Fruit fly (Drosophila melanogaster) whole organism, wandering third instar larva: ENCODE results near the gene CG33080.

Source experiments
- CG32264 ChIP-seq: fragments of 200-800 bp; sonication (Bioruptor generic); optimal IDR thresholded peaks from 2 replicates; lab custom pipeline; 2016; ENCODE audit warnings: missing biosample characterization, missing genetic modification characterization
- CG9705 ChIP-seq: fragments of 200-800 bp; sonication (Bioruptor generic); optimal IDR thresholded peaks from 2 replicates; lab custom pipeline; 2018; ENCODE audit warnings: missing biosample characterization, mild to moderate bottlenecking, missing genetic modification characterization
- Dfd ChIP-seq: fragments of >200 bp; optimal IDR thresholded peaks from 2 replicates; lab custom pipeline; 2017; ENCODE audit warnings: missing biosample characterization, missing genetic modification characterization
- Dif ChIP-seq: fragments of 200-275, 200-300 bp; sonication (Bioruptor generic); optimal IDR thresholded peaks from 2 replicates; lab custom pipeline; 2018; ENCODE audit warnings: missing biosample characterization, missing genetic modification characterization; ENCODE audit not compliant: partially characterized antibody
- GATAd ChIP-seq: sonication (Bioruptor generic); optimal IDR thresholded peaks from 2 replicates; lab custom pipeline; 2016; ENCODE audit warnings: missing biosample characterization, missing genetic modification characterization
- HLH106 ChIP-seq: fragments of 200-800 bp; optimal IDR thresholded peaks from 3 replicates; lab custom pipeline; 2019; ENCODE audit warnings: missing biosample characterization, mild to moderate bottlenecking, missing genetic modification characterization, moderate library complexity
- Hnf4 ChIP-seq: fragments of 200-800 bp; sonication (Bioruptor generic); optimal IDR thresholded peaks from 2 replicates; lab custom pipeline; 2016; ENCODE audit warnings: missing biosample characterization, mild to moderate bottlenecking, missing genetic modification characterization
- Hr83 ChIP-seq: fragments of 200-300 bp; sonication (Bioruptor generic); optimal IDR thresholded peaks from 2 replicates; lab custom pipeline; 2016; ENCODE audit warnings: missing biosample characterization, mild to moderate bottlenecking, missing genetic modification characterization, moderate library complexity; ENCODE audit not compliant: poor library complexity, severe bottlenecking
- Jra ChIP-seq: sonication (Bioruptor generic); optimal IDR thresholded peaks from 2 replicates; lab custom pipeline; 2016; ENCODE audit warnings: missing biosample characterization, missing genetic modification characterization
- Mio ChIP-seq: sonication (Bioruptor generic); optimal IDR thresholded peaks from 2 replicates; lab custom pipeline; 2016; ENCODE audit warnings: missing biosample characterization, missing genetic modification characterization
- Myc ChIP-seq: fragments of >200 bp; optimal IDR thresholded peaks from 2 replicates; lab custom pipeline; 2017
- N ChIP-seq: fragments of >200 bp; optimal IDR thresholded peaks from 2 replicates; lab custom pipeline; 2018; ENCODE audit warnings: missing biosample characterization, missing external identifiers, missing genetic modification characterization
- OdsH ChIP-seq: fragments of 200-800 bp; sonication (Bioruptor generic); optimal IDR thresholded peaks from 2 replicates; lab custom pipeline; 2016; ENCODE audit warnings: missing biosample characterization, mild to moderate bottlenecking, missing genetic modification characterization
- Rel ChIP-seq, 2 experiments: fragments of 200-800 bp; sonication (Bioruptor generic) in 1 of 2; optimal IDR thresholded peaks; 2 replicates in 1 of 2; 3 replicates in 1 of 2; lab custom pipeline; 2016 to 2019; ENCODE audit warnings: mild to moderate bottlenecking in 2 of 2, missing biosample characterization in 2 of 2, missing genetic modification characterization in 2 of 2, moderate library complexity in 1 of 2
- Sp1 ChIP-seq: fragments of 200-800 bp; sonication (Bioruptor generic); optimal IDR thresholded peaks from 3 replicates; lab custom pipeline; 2019; ENCODE audit warnings: missing biosample characterization, mild to moderate bottlenecking, missing genetic modification characterization, moderate library complexity
- Vsx2 ChIP-seq: fragments of 200-300, 225-300 bp; sonication (Bioruptor generic); optimal IDR thresholded peaks from 2 replicates; lab custom pipeline; 2018; ENCODE audit warnings: missing biosample characterization, missing genetic modification characterization; ENCODE audit not compliant: partially characterized antibody
- br ChIP-seq: fragments of 200-800 bp; sonication (Bioruptor generic); optimal IDR thresholded peaks from 2 replicates; lab custom pipeline; 2016; ENCODE audit warnings: missing biosample characterization, missing genetic modification characterization
- brk ChIP-seq: fragments of 200-800 bp; sonication (Bioruptor generic); optimal IDR thresholded peaks from 2 replicates; lab custom pipeline; 2016; ENCODE audit warnings: missing biosample characterization, mild to moderate bottlenecking, missing genetic modification characterization
- dl ChIP-seq, 2 experiments: fragments of 175-275, 200-275 bp in 1 of 2; fragments of 200-275 bp in 1 of 2; sonication (Bioruptor generic); optimal IDR thresholded peaks; lab custom pipeline; 2018; ENCODE audit warnings: mild to moderate bottlenecking in 2 of 2, missing biosample characterization in 2 of 2, missing genetic modification characterization in 2 of 2, moderate library complexity in 2 of 2; ENCODE audit not compliant: partially characterized antibody in 2 of 2, insufficient read depth in 1 of 2
- dmrt93B ChIP-seq: fragments of 200-800 bp; sonication (Bioruptor generic); optimal IDR thresholded peaks from 2 replicates; lab custom pipeline; 2018; ENCODE audit warnings: missing biosample characterization, mild to moderate bottlenecking, missing genetic modification characterization
- dsf ChIP-seq: sonication (Bioruptor generic); optimal IDR thresholded peaks from 2 replicates; lab custom pipeline; 2016; ENCODE audit warnings: missing biosample characterization, missing genetic modification characterization, borderline replicate concordance
- ey ChIP-seq: fragments of 200-800 bp; sonication (Bioruptor generic); optimal IDR thresholded peaks from 2 replicates; lab custom pipeline; 2016; ENCODE audit warnings: missing biosample characterization, missing genetic modification characterization
- foxo ChIP-seq, 2 experiments: fragments of 200-800 bp; sonication (Bioruptor generic); optimal IDR thresholded peaks; 2 replicates in 1 of 2; 3 replicates in 1 of 2; lab custom pipeline; 2016 to 2017; ENCODE audit warnings: missing biosample characterization in 2 of 2, missing genetic modification characterization in 2 of 2
- fru ChIP-seq: fragments of 200-800 bp; sonication (Bioruptor generic); optimal IDR thresholded peaks from 3 replicates; lab custom pipeline; 2016; ENCODE audit warnings: missing biosample characterization, mild to moderate bottlenecking, missing genetic modification characterization
- h ChIP-seq: fragments of 200-800 bp; sonication (Bioruptor generic); optimal IDR thresholded peaks from 3 replicates; lab custom pipeline; 2016; ENCODE audit warnings: missing biosample characterization, mild to moderate bottlenecking, missing genetic modification characterization
- jim ChIP-seq: fragments of 175-275, 200-325 bp; sonication (Bioruptor generic); optimal IDR thresholded peaks from 2 replicates; lab custom pipeline; 2016; ENCODE audit warnings: missing biosample characterization, mild to moderate bottlenecking, missing genetic modification characterization
- pan ChIP-seq: fragments of >200 bp; optimal IDR thresholded peaks from 2 replicates; lab custom pipeline; 2017
- psq ChIP-seq: fragments of 200-800 bp; sonication (Bioruptor generic); optimal IDR thresholded peaks from 3 replicates; lab custom pipeline; 2017; ENCODE audit warnings: missing biosample characterization, mild to moderate bottlenecking, missing genetic modification characterization, moderate library complexity
- rgr ChIP-seq: fragments of 200-800 bp; sonication (Bioruptor generic); optimal IDR thresholded peaks from 3 replicates; lab custom pipeline; 2016; ENCODE audit warnings: missing biosample characterization, mild to moderate bottlenecking, missing genetic modification characterization
- sage ChIP-seq: fragments of 200-800 bp; sonication (Bioruptor generic); optimal IDR thresholded peaks from 2 replicates; lab custom pipeline; 2016; ENCODE audit warnings: missing biosample characterization, mild to moderate bottlenecking, missing genetic modification characterization
- sv ChIP-seq: fragments of 200-800 bp; sonication (Bioruptor generic); optimal IDR thresholded peaks from 3 replicates; lab custom pipeline; 2016; ENCODE audit warnings: missing biosample characterization, missing genetic modification characterization
- tai ChIP-seq: sonication (Bioruptor generic); optimal IDR thresholded peaks from 2 replicates; lab custom pipeline; 2016; ENCODE audit warnings: missing biosample characterization, missing genetic modification characterization
- usp ChIP-seq: fragments of >200 bp; optimal IDR thresholded peaks from 2 replicates; lab custom pipeline; 2017; ENCODE audit warnings: missing biosample characterization, missing genetic modification characterization
- woc ChIP-seq: sonication (Bioruptor generic); optimal IDR thresholded peaks from 2 replicates; lab custom pipeline; 2016; ENCODE audit warnings: missing biosample characterization, mild to moderate bottlenecking, missing genetic modification characterization

Gene CG33080

DNA sequence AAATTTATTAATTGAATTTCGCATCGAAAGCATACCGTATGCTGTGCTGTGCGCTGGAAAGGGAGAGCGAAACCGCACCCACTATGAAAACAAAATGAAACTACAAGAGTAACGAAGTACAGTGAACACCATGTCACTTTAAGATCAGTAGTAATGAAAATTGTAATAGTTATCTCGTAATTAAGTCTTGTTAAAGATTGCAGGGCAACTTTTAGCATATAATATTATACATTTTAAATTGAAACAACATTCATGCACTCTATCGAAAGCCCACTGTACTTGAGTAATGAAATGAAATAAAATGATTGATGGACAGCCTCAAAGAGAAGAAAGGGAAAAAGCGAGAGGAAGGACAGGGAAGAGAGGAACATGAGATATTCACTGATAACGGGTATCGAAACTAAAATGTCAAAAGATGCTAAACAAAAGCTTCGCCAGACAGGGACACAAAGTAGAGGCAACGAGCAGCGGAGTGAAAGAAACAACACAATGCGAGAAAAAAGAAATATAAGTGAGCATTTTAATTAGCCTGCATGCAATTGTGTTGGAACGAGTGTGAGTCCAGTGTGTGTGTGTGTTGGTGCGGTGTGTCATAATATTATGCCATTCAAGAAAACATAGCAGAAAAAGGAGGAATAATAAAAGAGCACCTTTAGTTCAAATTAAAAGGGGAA lies 17.8 kb upstream of the CG33080 start:
- TF ChIP-seq CG32264 (GFP tag; lab: Kevin White, UChicago) (peak; percentile 48), GATAd (GFP tag; lab: Kevin White, UChicago) (no peak), Rel (GFP tag; optimal IDR thresholded peaks at IDR 0.05; lab: Kevin White, UChicago) (no peak), Rel (tag; optimal IDR thresholded peaks at IDR 0.05; lab: Kevin White, UChicago) (peak; percentile 16), ey (GFP tag; lab: Kevin White, UChicago) (peak; percentile 88), Hnf4 (GFP tag; lab: Kevin White, UChicago) (peak; percentile 89), Mio (GFP tag; lab: Kevin White, UChicago) (no peak), tai (GFP tag; lab: Kevin White, UChicago) (no peak), dl (GFP tag; optimal IDR thresholded peaks at IDR 0.05; lab: Kevin White, UChicago; ENCODE audit: insufficient read depth in 1 of 2, partially characterized antibody in 2 of 2) (no peak), dmrt93B (GFP tag; lab: Kevin White, UChicago) (peak; percentile 66), usp (GFP tag; lab: Kevin White, UChicago) (no peak), br (peak; percentile 88), pan (lab: Kevin White, UChicago) (no peak), dsf (GFP tag; lab: Kevin White, UChicago) (peak; percentile 18), Dif (GFP tag; lab: Kevin White, UChicago) (no peak), h (peak; percentile 91), Hr83 (GFP tag; lab: Kevin White, UChicago) (peak; percentile 52), jim (GFP tag; lab: Kevin White, UChicago) (no peak), sage (GFP tag; lab: Kevin White, UChicago) (peak; percentile 43), Vsx2 (GFP tag; lab: Kevin White, UChicago) (peak; percentile 82), Jra (GFP tag; lab: Kevin White, UChicago) (peak; percentile 67), Dfd (GFP tag; lab: Kevin White, UChicago) (no peak), sv (GFP tag; lab: Kevin White, UChicago) (peak; percentile 47), foxo (GFP tag; optimal IDR thresholded peaks at IDR 0.05; lab: Kevin White, UChicago) (peak; percentile 54 to 94), HLH106 (tag; lab: Kevin White, UChicago) (peak; percentile 86), Myc (lab: Kevin White, UChicago) (no peak), woc (GFP tag; lab: Kevin White, UChicago) (peak; percentile 70), OdsH (GFP tag; lab: Kevin White, UChicago) (peak; percentile 85), fru (GFP tag; lab: Kevin White, UChicago) (peak; percentile 91), brk (GFP tag; lab: Kevin White, UChicago) (peak; percentile 69), CG9705 (GFP tag; lab: Kevin White, UChicago) (peak; percentile 29), Sp1 (GFP tag; lab: Kevin White, UChicago) (peak; percentile 85), psq (GFP tag; lab: Kevin White, UChicago) (peak; percentile 88), rgr (GFP tag; lab: Kevin White, UChicago) (peak; percentile 93)
- TF ChIP-seq, all 38 proteins: peak for 23

DNA sequence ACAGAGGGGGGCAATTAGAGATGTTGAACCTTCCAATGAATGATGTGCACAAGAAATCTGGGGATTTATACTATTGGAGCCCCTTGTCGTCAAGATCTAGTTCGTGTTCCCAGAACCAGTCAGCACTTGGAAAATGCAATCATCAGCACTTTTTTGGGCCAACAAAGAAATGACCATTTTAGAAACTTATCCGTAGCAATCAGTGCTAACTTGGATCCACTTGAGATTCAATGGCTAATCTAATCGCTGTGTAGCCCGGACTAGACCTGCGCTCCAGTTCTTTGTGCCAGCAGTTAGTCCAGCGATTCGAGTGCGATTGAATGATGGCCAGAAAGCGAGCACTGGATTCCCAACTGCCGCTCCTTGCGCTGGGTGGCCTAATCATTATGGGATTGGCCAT lies 14.9 kb upstream of the CG33080 start, which contains the start of gene CG15773:
Gene CG15773, plus strand, starts transcription at position 301 of the 400 bp plus-strand sequence.
- TF ChIP-seq psq (GFP tag; lab: Kevin White, UChicago) (no peak), sage (GFP tag; lab: Kevin White, UChicago) (no peak), Dif (GFP tag; lab: Kevin White, UChicago) (no peak), foxo (GFP tag; optimal IDR thresholded peaks at IDR 0.05; lab: Kevin White, UChicago) (no peak), woc (GFP tag; lab: Kevin White, UChicago) (no peak), sv (GFP tag; lab: Kevin White, UChicago) (no peak), pan (lab: Kevin White, UChicago) (no peak), dsf (GFP tag; lab: Kevin White, UChicago) (no peak), dmrt93B (GFP tag; lab: Kevin White, UChicago) (no peak), Dfd (GFP tag; lab: Kevin White, UChicago) (no peak), Vsx2 (GFP tag; lab: Kevin White, UChicago) (no peak), Mio (GFP tag; lab: Kevin White, UChicago) (no peak), N (GFP tag; lab: Kevin White, UChicago) (no peak), Hr83 (GFP tag; lab: Kevin White, UChicago) (no peak), Hnf4 (GFP tag; lab: Kevin White, UChicago) (no peak), fru (GFP tag; lab: Kevin White, UChicago) (no peak), rgr (GFP tag; lab: Kevin White, UChicago) (no peak)
